Worm (Caenorhabditis elegans) whole organism, L1 larva: Measurements from ENCODE around the gene W03F9.11.

Experiments
- Y116A8C.19 ChIP-seq: sonication (generic microtip); optimal IDR thresholded peaks from 2 replicates; lab custom pipeline; 2016; ENCODE audit warnings: missing compliant biosample characterization, missing genetic modification characterization, borderline replicate concordance
- aha-1 ChIP-seq: fragments of 150-350 bp; optimal IDR thresholded peaks from 2 replicates; lab custom pipeline; 2014; ENCODE audit warnings: missing biosample characterization, missing genetic modification characterization
- alr-1 ChIP-seq: fragments of 200-800 bp; sonication (Bioruptor generic); optimal IDR thresholded peaks from 2 replicates; lab custom pipeline; 2018; ENCODE audit warnings: borderline replicate concordance, mild to moderate bottlenecking, missing genetic modification characterization, missing compliant biosample characterization
- ceh-90 ChIP-seq: sonication (generic microtip); optimal IDR thresholded peaks from 2 replicates; lab custom pipeline; 2016; ENCODE audit warnings: missing genetic modification characterization, missing compliant biosample characterization
- efl-1 ChIP-seq, 4 experiments: fragments of 150-350 bp; optimal IDR thresholded peaks in 3 of 4; peaks in 1 of 4; 1 replicate in 1 of 4; 2 replicates in 3 of 4; lab custom pipeline; 2014; ENCODE audit warnings: missing biosample characterization in 2 of 4, missing genetic modification characterization in 2 of 4, missing genetic modification reagents in 2 of 4
- elt-3 ChIP-seq, 6 experiments: fragments of 150-350 bp in 1 of 6; sonication (generic microtip); optimal IDR thresholded peaks; 2 replicates each; lab custom pipeline; 2017 to 2018; ENCODE audit warnings: missing biosample characterization in 6 of 6, missing genetic modification characterization in 6 of 6, inconsistent platforms in 1 of 6
- fos-1 ChIP-seq: fragments of 150-350 bp; optimal IDR thresholded peaks from 2 replicates; lab custom pipeline; 2014; ENCODE audit warnings: missing biosample characterization, missing genetic modification characterization
- grh-1 ChIP-seq: fragments of 200-800 bp; sonication (Bioruptor generic); IDR thresholded peaks from 2 replicates; pipeline ENCODE4 v1.3.6; 2022; ENCODE audit warnings: missing genetic modification reagents, missing genetic modification characterization, missing compliant biosample characterization
- hlh-17 ChIP-seq: fragments of 200-800 bp; sonication (Bioruptor generic); optimal IDR thresholded peaks from 2 replicates; lab custom pipeline; 2018; ENCODE audit warnings: missing genetic modification characterization, mild to moderate bottlenecking, missing compliant biosample characterization, moderate library complexity, borderline replicate concordance
- lin-13 ChIP-seq: fragments of 150-350 bp; optimal IDR thresholded peaks from 2 replicates; lab custom pipeline; 2014; ENCODE audit warnings: missing biosample characterization, missing genetic modification reagents, missing genetic modification characterization
- lir-3 ChIP-seq: sonication (generic microtip); optimal IDR thresholded peaks from 2 replicates; lab custom pipeline; 2016; ENCODE audit warnings: mild to moderate bottlenecking, missing genetic modification characterization, moderate library complexity, missing compliant biosample characterization; ENCODE audit not compliant: poor library complexity
- lsy-2 ChIP-seq, 2 experiments: fragments of 150-350 bp; optimal IDR thresholded peaks; 2 replicates each; lab custom pipeline; 2014; ENCODE audit warnings: missing biosample characterization in 2 of 2, missing genetic modification characterization in 2 of 2
- mep-1 ChIP-seq: fragments of 150-350 bp; optimal IDR thresholded peaks from 2 replicates; lab custom pipeline; 2014; ENCODE audit warnings: missing biosample characterization, missing genetic modification characterization
- nhr-11 ChIP-seq: fragments of 150-350 bp; optimal IDR thresholded peaks from 2 replicates; lab custom pipeline; 2014; ENCODE audit warnings: missing biosample characterization, missing genetic modification characterization
- nhr-12 ChIP-seq: sonication (generic microtip); optimal IDR thresholded peaks from 2 replicates; lab custom pipeline; 2017; ENCODE audit warnings: missing biosample characterization, missing genetic modification characterization
- nhr-28 ChIP-seq: fragments of 150-350 bp; optimal IDR thresholded peaks from 2 replicates; lab custom pipeline; 2014; ENCODE audit warnings: missing biosample characterization, missing genetic modification characterization
- nhr-47 ChIP-seq: sonication (generic microtip); optimal IDR thresholded peaks from 2 replicates; lab custom pipeline; 2016; ENCODE audit warnings: mild to moderate bottlenecking, missing genetic modification characterization, moderate library complexity, missing compliant biosample characterization
- nhr-84 ChIP-seq: sonication (generic microtip); optimal IDR thresholded peaks from 2 replicates; lab custom pipeline; 2017; ENCODE audit warnings: missing biosample characterization, missing genetic modification characterization
- nhr-85 ChIP-seq: sonication (generic microtip); peaks from one replicate; lab custom pipeline; 2016; ENCODE audit warnings: missing genetic modification characterization, inconsistent platforms, missing compliant biosample characterization
- pag-3 ChIP-seq: sonication (generic microtip); optimal IDR thresholded peaks from 2 replicates; lab custom pipeline; 2017; ENCODE audit warnings: missing genetic modification characterization, mild to moderate bottlenecking, missing compliant biosample characterization, antibody characterized with exemption, borderline replicate concordance; ENCODE audit not compliant: insufficient read depth
- rnt-1 ChIP-seq: sonication (generic microtip); optimal IDR thresholded peaks from 2 replicates; lab custom pipeline; 2016; ENCODE audit warnings: mild to moderate bottlenecking, missing genetic modification characterization, moderate library complexity, missing compliant biosample characterization
- sup-37 ChIP-seq: fragments of 200-800 bp; sonication (Bioruptor generic); optimal IDR thresholded peaks from 2 replicates; lab custom pipeline; 2018; ENCODE audit warnings: mild to moderate bottlenecking, missing genetic modification characterization, missing compliant biosample characterization
- tbx-2 ChIP-seq: sonication (generic microtip); optimal IDR thresholded peaks from 2 replicates; lab custom pipeline; 2016; ENCODE audit warnings: missing genetic modification characterization, missing compliant biosample characterization
- tlp-1 ChIP-seq: fragments of 150-350 bp; optimal IDR thresholded peaks from 2 replicates; lab custom pipeline; 2014; ENCODE audit warnings: missing biosample characterization, missing genetic modification characterization
- unc-130 ChIP-seq: fragments of 150-350 bp; optimal IDR thresholded peaks from 2 replicates; lab custom pipeline; 2017; ENCODE audit warnings: missing biosample characterization, missing genetic modification characterization, inconsistent platforms
- unc-30 ChIP-seq: sonication (generic microtip); optimal IDR thresholded peaks from 2 replicates; lab custom pipeline; 2017; ENCODE audit warnings: missing biosample characterization, missing genetic modification characterization
- unc-62 ChIP-seq: fragments of 150-350 bp; optimal IDR thresholded peaks from 2 replicates; lab custom pipeline; 2014; ENCODE audit warnings: missing biosample characterization, missing genetic modification reagents, missing genetic modification characterization
- zag-1 ChIP-seq: fragments of 150-350 bp; optimal IDR thresholded peaks from 2 replicates; lab custom pipeline; 2014; ENCODE audit warnings: missing biosample characterization, missing genetic modification characterization
- zip-4 ChIP-seq: fragments of 200-800 bp; sonication (Bioruptor generic); optimal IDR thresholded peaks from 2 replicates; lab custom pipeline; 2018; ENCODE audit warnings: mild to moderate bottlenecking, missing genetic modification characterization, moderate library complexity, missing compliant biosample characterization

Gene W03F9.11

ce11 chrV:104474-104873, 36.7 kb downstream of the W03F9.11 start, which contains the start of gene picd-1 (continued):
- TF ChIP-seq alr-1 = no peak
- TF ChIP-seq elt-3 (tag; optimal IDR thresholded peaks at IDR 0.05; lab: Kevin White, UChicago) = peak in 3 of 6 experiments; percentile 37 to 56 (median 43)
- peak; percentile 86 for TF ChIP-seq unc-130 (tag; lab: Kevin White, UChicago)
- TF ChIP-seq grh-1 (GFP tag; lab: Robert Waterston, UW) = no peak
- no peak for TF ChIP-seq lir-3 (tag; lab: Kevin White, UChicago)
- no peak for TF ChIP-seq nhr-84 (tag; lab: Kevin White, UChicago)
- no peak for TF ChIP-seq tlp-1
- no peak for TF ChIP-seq pag-3 (tag; lab: Kevin White, UChicago)

ce11 chrV:103977-104376, 37.2 kb downstream of the W03F9.11 start, which contains the start of gene rps-27:
rps-27 (minus strand) TSS chrV:104077.
- TF ChIP-seq unc-30 (tag; lab: Kevin White, UChicago) (no peak), fos-1 (tag; lab: Kevin White, UChicago) (no peak), ceh-90 (tag; lab: Kevin White, UChicago) (no peak), hlh-17 (GFP tag; lab: Kevin White, UChicago) (no peak), aha-1 (no peak), rnt-1 (tag; lab: Kevin White, UChicago) (no peak), Y116A8C.19 (tag; lab: Kevin White, UChicago) (no peak), nhr-11 (tag; lab: Kevin White, UChicago) (no peak), nhr-28 (no peak), tbx-2 (no peak), nhr-12 (tag; lab: Kevin White, UChicago) (no peak)

ce11 chrV:103043-103702, 38.0 kb downstream of the W03F9.11 start:
- TF ChIP-seq lin-13 = no peak
- TF ChIP-seq zag-1 (tag; lab: Kevin White, UChicago) = no peak
- TF ChIP-seq nhr-85 (tag; lab: Kevin White, UChicago) = peak; percentile 20
- TF ChIP-seq zip-4 (GFP tag; lab: Kevin White, UChicago) = no peak
- TF ChIP-seq nhr-47 (tag; lab: Kevin White, UChicago) = peak; percentile 13
- TF ChIP-seq mep-1 (tag; lab: Kevin White, UChicago) = no peak
- TF ChIP-seq unc-62 (GFP tag; lab: Kevin White, UChicago) = no peak
- peak in 1 of 2 experiments; percentile 17 for TF ChIP-seq lsy-2 (tag; optimal IDR thresholded peaks at IDR 0.05; lab: Kevin White, UChicago)

- TF ChIP-seq efl-1 (optimal IDR thresholded peaks at IDR 0.05; lab: Kevin White, UChicago) (no peak), efl-1 (GFP tag; optimal IDR thresholded peaks at IDR 0.05 in 1 of 2; lab: Kevin White, UChicago) (peak in 1 of 2 experiments; percentile 27), sup-37 (GFP tag; lab: Kevin White, UChicago) (no peak)
These were observed 39.0 kb downstream of the W03F9.11 start for ce11 chrV:102165-102564.
